Worm (Caenorhabditis elegans) whole organism, L3 larva: ENCODE measurements around the gene asb-2.

Experiments
- R02D3.7 ChIP-seq: fragments of 150-350 bp; optimal IDR thresholded peaks from 2 replicates; lab custom pipeline; 2014; ENCODE audit warnings: missing biosample characterization, missing genetic modification characterization
- ZK546.5 ChIP-seq: sonication (generic microtip); optimal IDR thresholded peaks from 2 replicates; lab custom pipeline; 2017; ENCODE audit warnings: missing biosample characterization, missing genetic modification characterization
- aly-2 ChIP-seq: fragments of 150-350 bp; optimal IDR thresholded peaks from 2 replicates; lab custom pipeline; 2014; ENCODE audit warnings: missing biosample characterization, missing genetic modification characterization
- ama-1 ChIP-seq: fragments of 150-350 bp; optimal IDR thresholded peaks from 2 replicates; lab custom pipeline; 2018
- ceh-16 ChIP-seq: sonication (generic microtip); optimal IDR thresholded peaks from 2 replicates; lab custom pipeline; 2017; ENCODE audit warnings: missing biosample characterization, missing genetic modification characterization
- ceh-28 ChIP-seq: fragments of 150-350 bp; optimal IDR thresholded peaks from 2 replicates; lab custom pipeline; 2014; ENCODE audit warnings: missing biosample characterization, missing genetic modification reagents, missing genetic modification characterization
- ceh-82 ChIP-seq: fragments of 150-350 bp; optimal IDR thresholded peaks from 2 replicates; lab custom pipeline; 2014; ENCODE audit warnings: missing biosample characterization, missing genetic modification characterization
- ceh-9 ChIP-seq: sonication (generic microtip); optimal IDR thresholded peaks from 2 replicates; lab custom pipeline; 2018; ENCODE audit warnings: missing biosample characterization, missing genetic modification characterization
- daf-12 ChIP-seq: fragments of 150-350 bp; optimal IDR thresholded peaks from 2 replicates; lab custom pipeline; 2014; ENCODE audit warnings: missing biosample characterization, missing genetic modification reagents, missing genetic modification characterization
- egl-27 ChIP-seq: sonication (generic microtip); optimal IDR thresholded peaks from 4 replicates; lab custom pipeline; 2017; ENCODE audit warnings: missing biosample characterization, missing genetic modification reagents, missing genetic modification characterization
- egl-5 ChIP-seq: fragments of 150-350 bp; optimal IDR thresholded peaks from 2 replicates; lab custom pipeline; 2017; ENCODE audit warnings: missing biosample characterization, missing genetic modification reagents, missing genetic modification characterization, inconsistent platforms
- elt-1 ChIP-seq: fragments of 150-350 bp; optimal IDR thresholded peaks from 2 replicates; lab custom pipeline; 2014; ENCODE audit warnings: missing biosample characterization, missing genetic modification characterization
- elt-2 ChIP-seq: sonication (generic microtip); optimal IDR thresholded peaks from 2 replicates; lab custom pipeline; 2016; ENCODE audit warnings: missing genetic modification reagents, mild to moderate bottlenecking, missing genetic modification characterization, missing compliant biosample characterization
- elt-3 ChIP-seq, 3 experiments: fragments of 150-350 bp in 1 of 3; sonication (generic microtip) in 2 of 3; optimal IDR thresholded peaks; 2 replicates in 2 of 3; 4 replicates in 1 of 3; lab custom pipeline; 2014 to 2017; ENCODE audit warnings: missing biosample characterization in 3 of 3, missing genetic modification characterization in 3 of 3
- eor-1 ChIP-seq, 2 experiments: fragments of 150-350 bp; optimal IDR thresholded peaks; 2 replicates each; lab custom pipeline; 2014 to 2018; ENCODE audit warnings: missing biosample characterization in 2 of 2, missing genetic modification characterization in 2 of 2
- fkh-10 ChIP-seq: sonication (generic microtip); optimal IDR thresholded peaks from 2 replicates; lab custom pipeline; 2017; ENCODE audit warnings: missing biosample characterization, missing genetic modification reagents, missing genetic modification characterization
- fkh-2 ChIP-seq: fragments of 150-350 bp; optimal IDR thresholded peaks from 2 replicates; lab custom pipeline; 2014; ENCODE audit warnings: missing biosample characterization, missing genetic modification reagents, missing genetic modification characterization
- fos-1 ChIP-seq: fragments of 150-350 bp; optimal IDR thresholded peaks from 2 replicates; lab custom pipeline; 2014; ENCODE audit warnings: missing biosample characterization, missing genetic modification characterization
- hmg-11 ChIP-seq: sonication (generic microtip); optimal IDR thresholded peaks from 2 replicates; lab custom pipeline; 2016; ENCODE audit warnings: missing genetic modification characterization, missing compliant biosample characterization
- jun-1 ChIP-seq: fragments of 150-350 bp; optimal IDR thresholded peaks from 2 replicates; lab custom pipeline; 2014; ENCODE audit warnings: missing biosample characterization, missing genetic modification reagents, missing genetic modification characterization
- lin-15B ChIP-seq: fragments of 150-350 bp; optimal IDR thresholded peaks from 2 replicates; lab custom pipeline; 2014; ENCODE audit warnings: missing biosample characterization, missing genetic modification characterization
- lin-39 ChIP-seq: fragments of 150-350 bp; optimal IDR thresholded peaks from 2 replicates; lab custom pipeline; 2018; ENCODE audit warnings: missing biosample characterization, missing genetic modification reagents, missing genetic modification characterization
- lsy-12 ChIP-seq: sonication (generic microtip); optimal IDR thresholded peaks from 2 replicates; lab custom pipeline; 2016; ENCODE audit warnings: mild to moderate bottlenecking, missing genetic modification characterization, missing compliant biosample characterization
- mdl-1 ChIP-seq: fragments of 150-350 bp; optimal IDR thresholded peaks from 2 replicates; lab custom pipeline; 2014; ENCODE audit warnings: missing biosample characterization, missing genetic modification characterization
- mml-1 ChIP-seq: fragments of 150-350 bp; sonication (generic microtip); optimal IDR thresholded peaks from 3 replicates; lab custom pipeline; 2014; ENCODE audit warnings: missing biosample characterization, missing genetic modification characterization
- nfya-1 ChIP-seq: sonication (generic microtip); optimal IDR thresholded peaks from 2 replicates; lab custom pipeline; 2017; ENCODE audit warnings: missing genetic modification characterization, mild to moderate bottlenecking, missing compliant biosample characterization, antibody characterized with exemption, moderate library complexity; ENCODE audit not compliant: insufficient read depth
- nhr-11 ChIP-seq: fragments of 150-350 bp; optimal IDR thresholded peaks from 2 replicates; lab custom pipeline; 2014; ENCODE audit warnings: missing biosample characterization, missing genetic modification characterization
- nhr-12 ChIP-seq: fragments of 150-350 bp; optimal IDR thresholded peaks from 2 replicates; lab custom pipeline; 2014; ENCODE audit warnings: missing biosample characterization, missing genetic modification characterization
- nhr-23 ChIP-seq: fragments of 150-350 bp; optimal IDR thresholded peaks from 2 replicates; lab custom pipeline; 2014; ENCODE audit warnings: missing biosample characterization, missing genetic modification reagents, missing genetic modification characterization
- nhr-237 ChIP-seq: fragments of 150-350 bp; optimal IDR thresholded peaks from 2 replicates; lab custom pipeline; 2014; ENCODE audit warnings: missing biosample characterization, missing genetic modification characterization
- nhr-25 ChIP-seq: sonication (generic microtip); optimal IDR thresholded peaks from 2 replicates; lab custom pipeline; 2017; ENCODE audit warnings: missing biosample characterization, missing genetic modification characterization
- nhr-28 ChIP-seq: fragments of 150-350 bp; optimal IDR thresholded peaks from 2 replicates; lab custom pipeline; 2014; ENCODE audit warnings: missing biosample characterization, missing genetic modification characterization
- nhr-43 ChIP-seq: sonication (generic microtip); optimal IDR thresholded peaks from 2 replicates; lab custom pipeline; 2016; ENCODE audit warnings: mild to moderate bottlenecking, missing genetic modification characterization, missing compliant biosample characterization; ENCODE audit not compliant: poor library complexity, severe bottlenecking
- nhr-67 ChIP-seq: fragments of 150-350 bp; optimal IDR thresholded peaks from 2 replicates; lab custom pipeline; 2014; ENCODE audit warnings: missing biosample characterization, missing genetic modification characterization
- nhr-76 ChIP-seq: fragments of 150-350 bp; sonication (generic microtip); optimal IDR thresholded peaks from 5 replicates; lab custom pipeline; 2014; ENCODE audit warnings: missing biosample characterization, missing genetic modification characterization
- nhr-77 ChIP-seq: fragments of 150-350 bp; optimal IDR thresholded peaks from 2 replicates; lab custom pipeline; 2014; ENCODE audit warnings: missing biosample characterization, missing genetic modification characterization
- pha-4 ChIP-seq: fragments of 150-350 bp; optimal IDR thresholded peaks from 2 replicates; lab custom pipeline; 2014; ENCODE audit warnings: missing biosample characterization, missing genetic modification reagents, missing genetic modification characterization
- pqm-1 ChIP-seq: fragments of 150-350 bp; optimal IDR thresholded peaks from 2 replicates; lab custom pipeline; 2017; ENCODE audit warnings: missing biosample characterization, missing genetic modification characterization, inconsistent platforms
- sea-2 ChIP-seq: fragments of 150-350 bp; sonication (generic microtip); optimal IDR thresholded peaks from 4 replicates; lab custom pipeline; 2014; ENCODE audit warnings: missing biosample characterization, missing genetic modification reagents, missing genetic modification characterization
- skn-1 ChIP-seq: fragments of 150-350 bp; optimal IDR thresholded peaks from 2 replicates; lab custom pipeline; 2014; ENCODE audit warnings: missing biosample characterization, missing genetic modification characterization
- snpc-4 ChIP-seq: fragments of 150-350 bp; optimal IDR thresholded peaks from 2 replicates; lab custom pipeline; 2014; ENCODE audit warnings: missing biosample characterization, missing genetic modification characterization
- tbx-2 ChIP-seq: sonication (generic microtip); optimal IDR thresholded peaks from 2 replicates; lab custom pipeline; 2016; ENCODE audit warnings: mild to moderate bottlenecking, missing genetic modification characterization, missing compliant biosample characterization
- unc-39 ChIP-seq: sonication (generic microtip); optimal IDR thresholded peaks from 4 replicates; lab custom pipeline; 2017; ENCODE audit warnings: missing biosample characterization, missing genetic modification characterization
- unc-62 ChIP-seq: fragments of 150-350 bp; sonication (generic microtip); optimal IDR thresholded peaks from 4 replicates; lab custom pipeline; 2014; ENCODE audit warnings: missing biosample characterization, missing genetic modification reagents, missing genetic modification characterization
- zag-1 ChIP-seq: fragments of 150-350 bp; optimal IDR thresholded peaks from 2 replicates; lab custom pipeline; 2014; ENCODE audit warnings: missing biosample characterization, missing genetic modification characterization
- ztf-11 ChIP-seq: fragments of 150-350 bp; optimal IDR thresholded peaks from 2 replicates; lab custom pipeline; 2014; ENCODE audit warnings: missing biosample characterization, missing genetic modification characterization
- ztf-4 ChIP-seq: fragments of 150-350 bp; optimal IDR thresholded peaks from 2 replicates; lab custom pipeline; 2014; ENCODE audit warnings: missing biosample characterization, missing genetic modification characterization

asb-2 gene

ce11 chrX:4469297-4469816, at the start of gene asb-2:
Gene asb-2, plus strand, starts transcription at chrX:4469766.
- peak; percentile 90 for TF ChIP-seq snpc-4 (tag; lab: Kevin White, UChicago)
- TF ChIP-seq pha-4 (tag; lab: Kevin White, UChicago): peak; percentile 98
- TF ChIP-seq fos-1 (tag; lab: Kevin White, UChicago): no peak
- TF ChIP-seq nhr-43 (tag; lab: Kevin White, UChicago): peak; percentile 67
- TF ChIP-seq ceh-16 (tag; lab: Kevin White, UChicago): no peak
- TF ChIP-seq lin-15B: peak; percentile 95
- TF ChIP-seq unc-62 (GFP tag; lab: Kevin White, UChicago): no peak
- TF ChIP-seq ztf-11 (tag; lab: Kevin White, UChicago): no peak
- TF ChIP-seq egl-5 (tag; lab: Kevin White, UChicago): peak; percentile 77
- peak; percentile 55 for TF ChIP-seq elt-1 (tag; lab: Kevin White, UChicago)
- TF ChIP-seq R02D3.7: peak; percentile 75
- peak; percentile 69 for TF ChIP-seq nhr-77 (tag; lab: Kevin White, UChicago)
- TF ChIP-seq tbx-2: peak; percentile 42
- TF ChIP-seq skn-1 (tag; lab: Kevin White, UChicago): peak; percentile 32
- TF ChIP-seq pqm-1: peak; percentile 69
- peak; percentile 97 for TF ChIP-seq nhr-25 (tag; lab: Kevin White, UChicago)
- TF ChIP-seq nhr-237 (tag; lab: Kevin White, UChicago): no peak
- peak; percentile 36 for TF ChIP-seq ama-1 (lab: Kevin White, UChicago)
- no peak for TF ChIP-seq nhr-67 (tag; lab: Kevin White, UChicago)
- TF ChIP-seq ceh-9 (tag; lab: Kevin White, UChicago): no peak
- TF ChIP-seq nhr-12: no peak
- no peak for TF ChIP-seq eor-1 (tag; optimal IDR thresholded peaks at IDR 0.05; lab: Kevin White, UChicago)
- TF ChIP-seq daf-12 (tag; lab: Kevin White, UChicago): no peak
- TF ChIP-seq nhr-11 (tag; lab: Kevin White, UChicago): no peak
- TF ChIP-seq ceh-82 (tag; lab: Kevin White, UChicago): peak; percentile 34
- no peak for TF ChIP-seq fkh-2 (tag; lab: Kevin White, UChicago)
- peak; percentile 40 for TF ChIP-seq lsy-12
- TF ChIP-seq aly-2 (tag; lab: Kevin White, UChicago): no peak
- TF ChIP-seq mdl-1 (tag; lab: Kevin White, UChicago): no peak
- peak; percentile 73 for TF ChIP-seq hmg-11
- TF ChIP-seq nhr-76: no peak
- TF ChIP-seq jun-1: peak; percentile 63
- no peak for TF ChIP-seq ZK546.5 (tag; lab: Kevin White, UChicago)
- TF ChIP-seq elt-2 (tag; lab: Kevin White, UChicago): peak; percentile 71
- peak; percentile 2 for TF ChIP-seq fkh-10
- peak in 1 of 3 experiments; percentile 52 for TF ChIP-seq elt-3 (tag; optimal IDR thresholded peaks at IDR 0.05; lab: Kevin White, UChicago)
- TF ChIP-seq ztf-4 (tag; lab: Kevin White, UChicago): peak; percentile 41
- no peak for TF ChIP-seq zag-1 (tag; lab: Kevin White, UChicago)
- no peak for TF ChIP-seq unc-39 (tag; lab: Kevin White, UChicago)
- peak; percentile 92 for TF ChIP-seq nhr-23 (tag; lab: Kevin White, UChicago)
- TF ChIP-seq ceh-28 (tag; lab: Kevin White, UChicago): peak; percentile 33
- TF ChIP-seq nfya-1 (tag; lab: Kevin White, UChicago): peak; percentile 93
- TF ChIP-seq lin-39 (tag; lab: Kevin White, UChicago): peak; percentile 78
- TF ChIP-seq nhr-28 (tag; lab: Kevin White, UChicago): no peak
- no peak for TF ChIP-seq sea-2 (GFP tag; lab: Kevin White, UChicago)
- TF ChIP-seq egl-27: no peak
- TF ChIP-seq mml-1 (tag; lab: Kevin White, UChicago): no peak
